Fruit fly (Drosophila melanogaster): Measurements from ENCODE around the gene Snoo.

Gene Snoo

dm6 chr2L:7965808-7966460 is 18.1 kb downstream of the Snoo start (continued):
- TF ChIP-seq CG15269 (tag; optimal IDR thresholded peaks at IDR 0.05), result no peak
- no peak for TF ChIP-seq hkb (optimal IDR thresholded peaks at IDR 0.05)
- TF ChIP-seq hkb (GFP tag; IDR thresholded peaks at IDR 0.05), result 0 out of 2 replicates have a peak, but pooled peaks have one; percentile 19
- no peak for TF ChIP-seq CG42726 (GFP tag; IDR thresholded peaks at IDR 0.05; ENCODE audit: partially characterized antibody)
- peak; percentile 19 for TF ChIP-seq CG4820 (GFP tag; optimal IDR thresholded peaks at IDR 0.05)
- no peak for TF ChIP-seq bigmax (GFP tag; optimal IDR thresholded peaks at IDR 0.05)
- TF ChIP-seq emc (GFP tag; optimal IDR thresholded peaks at IDR 0.05), result no peak
- TF ChIP-seq eyg (GFP tag; optimal IDR thresholded peaks at IDR 0.05), result no peak
- TF ChIP-seq CG6175 (GFP tag; IDR thresholded peaks at IDR 0.05), result 0 out of 3 replicates have a peak, but pooled peaks have one; percentile 23
- no peak for TF ChIP-seq CG31365 (tag; optimal IDR thresholded peaks at IDR 0.05)
- peak; percentile 43 for TF ChIP-seq CG7839 (tag; optimal IDR thresholded peaks at IDR 0.05)
- TF ChIP-seq pan (optimal IDR thresholded peaks at IDR 0.05), result no peak
- TF ChIP-seq pan (GFP tag; optimal IDR thresholded peaks at IDR 0.05 in 1 of 2, IDR thresholded peaks at IDR 0.05 in 1 of 2), result peak in 1 of 2 experiments; percentile 41
- no peak for TF ChIP-seq HmgZ (tag; optimal IDR thresholded peaks at IDR 0.05)
- TF ChIP-seq CG6254 (GFP tag; optimal IDR thresholded peaks at IDR 0.05), result no peak
- no peak for TF ChIP-seq CG34224 (GFP tag; IDR thresholded peaks at IDR 0.05; ENCODE audit: partially characterized antibody)
- no peak for TF ChIP-seq caup (GFP tag; optimal IDR thresholded peaks at IDR 0.05; ENCODE audit: severe bottlenecking)
- TF ChIP-seq Fer1 (GFP tag; optimal IDR thresholded peaks at IDR 0.05), result no peak
- no peak for TF ChIP-seq HHEX (GFP tag; optimal IDR thresholded peaks at IDR 0.05)
- TF ChIP-seq kay (GFP tag; optimal IDR thresholded peaks at IDR 0.05), result no peak
- no peak for TF ChIP-seq Dip2 (GFP tag; IDR thresholded peaks at IDR 0.05)
- no peak for TF ChIP-seq CG30431 (GFP tag; optimal IDR thresholded peaks at IDR 0.05)
- no peak for TF ChIP-seq CG31388 (GFP tag; optimal IDR thresholded peaks at IDR 0.05)
- TF ChIP-seq D19A (tag; optimal IDR thresholded peaks at IDR 0.05), result peak; percentile 13
- TF ChIP-seq Oaz (GFP tag; IDR thresholded peaks at IDR 0.05), result no peak
- TF ChIP-seq az2 (GFP tag; optimal IDR thresholded peaks at IDR 0.05), result peak; percentile 25
- TF ChIP-seq zfh2 (GFP tag; optimal IDR thresholded peaks at IDR 0.05), result no peak
- no peak for TF ChIP-seq salm (tag; optimal IDR thresholded peaks at IDR 0.05)
- no peak for TF ChIP-seq tna (GFP tag; IDR thresholded peaks at IDR 0.05; ENCODE audit: partially characterized antibody)
- TF ChIP-seq Mrtf (GFP tag; IDR thresholded peaks at IDR 0.05), result no peak
- no peak for TF ChIP-seq CG14014 (GFP tag; IDR thresholded peaks at IDR 0.05)
- TF ChIP-seq CG4360 (GFP tag; IDR thresholded peaks at IDR 0.05), result peak; percentile 79; the same call in 1 of the 2 replicates
- no peak for TF ChIP-seq lbe (GFP tag; optimal IDR thresholded peaks at IDR 0.05)
- TF ChIP-seq Xbp1 (GFP tag; optimal IDR thresholded peaks at IDR 0.05), result peak; percentile 14
- TF ChIP-seq CG3163 (GFP tag; optimal IDR thresholded peaks at IDR 0.05), result no peak
- no peak for TF ChIP-seq tin (GFP tag; optimal IDR thresholded peaks at IDR 0.05)
- peak; percentile 12 for TF ChIP-seq Spps (tag; optimal IDR thresholded peaks at IDR 0.05)
- no peak for TF ChIP-seq CG14860 (GFP tag; IDR thresholded peaks at IDR 0.05; ENCODE audit: partially characterized antibody)
- peak; percentile 72 for TF ChIP-seq phol (tag; optimal IDR thresholded peaks at IDR 0.05)
- no peak for TF ChIP-seq z (GFP tag; IDR thresholded peaks at IDR 0.05)
- TF ChIP-seq vnd (GFP tag; IDR thresholded peaks at IDR 0.05; ENCODE audit: partially characterized antibody), result no peak
- TF ChIP-seq CkIIα-i1 (GFP tag; IDR thresholded peaks at IDR 0.05), result no peak
- no peak for TF ChIP-seq CG10321 (GFP tag; IDR thresholded peaks at IDR 0.05)
- TF ChIP-seq CG18262 (tag; optimal IDR thresholded peaks at IDR 0.05), result peak; percentile 72
- TF ChIP-seq Jarid2 (GFP tag; optimal IDR thresholded peaks at IDR 0.05), result no peak
- TF ChIP-seq Neu2 (GFP tag; optimal IDR thresholded peaks at IDR 0.05; ENCODE audit: borderline replicate concordance), result no peak
- TF ChIP-seq dpn (GFP tag; optimal IDR thresholded peaks at IDR 0.05), result no peak
- TF ChIP-seq Atf-2 (GFP tag; optimal IDR thresholded peaks at IDR 0.05), result no peak
- no peak for TF ChIP-seq dmrt11E (tag; optimal IDR thresholded peaks at IDR 0.05)
- no peak for TF ChIP-seq CG15011 (GFP tag; optimal IDR thresholded peaks at IDR 0.05)

Measured in whole organism, embryonic.